Worm (Caenorhabditis elegans) whole organism, late embryonic: ENCODE data around the gene cchl-1.

Experiments used
- ceh-14 ChIP-seq: sonication (generic microtip); optimal IDR thresholded peaks from 2 replicates; lab custom pipeline; 2016; ENCODE audit warnings: missing genotype, missing genetic modification characterization, missing compliant biosample characterization
- ceh-19 ChIP-seq: fragments of 200-800 bp; sonication (Bioruptor generic); optimal IDR thresholded peaks from 2 replicates; lab custom pipeline; 2018; ENCODE audit warnings: mild to moderate bottlenecking, missing genetic modification characterization, missing compliant biosample characterization
- ceh-31 ChIP-seq: sonication (generic microtip); optimal IDR thresholded peaks from 2 replicates; lab custom pipeline; 2016; ENCODE audit warnings: missing genetic modification characterization, missing compliant biosample characterization
- ceh-45 ChIP-seq: fragments of 200-800 bp; sonication (Bioruptor generic); IDR thresholded peaks from 2 replicates; pipeline ENCODE4 v1.3.6; 2022; ENCODE audit warnings: missing genetic modification reagents, missing genetic modification characterization, missing compliant biosample characterization
- ceh-48 ChIP-seq: sonication (generic microtip); optimal IDR thresholded peaks from 2 replicates; lab custom pipeline; 2016; ENCODE audit warnings: missing genetic modification characterization, inconsistent platforms, missing compliant biosample characterization
- fkh-10 ChIP-seq: fragments of 150-350 bp; optimal IDR thresholded peaks from 2 replicates; lab custom pipeline; 2014; ENCODE audit warnings: missing biosample characterization, missing genetic modification reagents, missing genetic modification characterization
- gmeb-2 ChIP-seq: sonication (generic microtip); optimal IDR thresholded peaks from 2 replicates; lab custom pipeline; 2016; ENCODE audit warnings: missing genetic modification characterization, inconsistent platforms, missing compliant biosample characterization
- hlh-15 ChIP-seq: sonication (generic microtip); optimal IDR thresholded peaks from 2 replicates; lab custom pipeline; 2016; ENCODE audit warnings: missing genetic modification characterization, missing compliant biosample characterization
- mec-3 ChIP-seq: sonication (generic microtip); optimal IDR thresholded peaks from 2 replicates; lab custom pipeline; 2016; ENCODE audit warnings: borderline replicate concordance, missing genetic modification characterization, missing compliant biosample characterization
- pax-1 ChIP-seq: fragments of 150-350 bp; optimal IDR thresholded peaks from 2 replicates; lab custom pipeline; 2014; ENCODE audit warnings: missing biosample characterization, missing genetic modification characterization
- pha-4 ChIP-seq: fragments of 150-350 bp; optimal IDR thresholded peaks from 2 replicates; lab custom pipeline; 2018; ENCODE audit warnings: missing biosample characterization, missing genetic modification reagents, missing genetic modification characterization
- unc-3 ChIP-seq, 2 experiments: fragments of 200-800 bp in 1 of 2; sonication (Bioruptor generic) in 1 of 2; sonication (generic microtip) in 1 of 2; conservative IDR thresholded peaks in 1 of 2; optimal IDR thresholded peaks in 1 of 2; 2 replicates each; pipeline versions ENCODE4 v1.3.6 to Lab custom; 2016 to 2022; ENCODE audit warnings: missing compliant biosample characterization in 2 of 2, missing genetic modification characterization in 2 of 2, missing genetic modification reagents in 1 of 2
- unc-42 ChIP-seq: sonication (generic microtip); optimal IDR thresholded peaks from 2 replicates; lab custom pipeline; 2016; ENCODE audit warnings: missing genotype, missing genetic modification characterization, missing compliant biosample characterization
- unc-86 ChIP-seq: sonication (generic microtip); optimal IDR thresholded peaks from 2 replicates; lab custom pipeline; 2016; ENCODE audit warnings: missing genetic modification characterization, missing compliant biosample characterization
- ztf-16 ChIP-seq: sonication (generic microtip); optimal IDR thresholded peaks from 2 replicates; lab custom pipeline; 2017; ENCODE audit warnings: missing genetic modification characterization, missing compliant biosample characterization

cchl-1 gene

ce11 chrII:11188026-11188425 is 48.2 kb downstream of the cchl-1 start, which contains the start of gene F37H8.5:
TSS of gene F37H8.5 (plus strand) at chrII:11188206.
- TF ChIP-seq ceh-14 (tag; lab: Kevin White, UChicago) (no peak), pax-1 (tag; lab: Kevin White, UChicago) (no peak), gmeb-2 (tag; lab: Kevin White, UChicago) (no peak), ceh-45 (GFP tag; lab: Robert Waterston, UW) (no peak), unc-42 (no peak), ceh-31 (tag; lab: Kevin White, UChicago) (no peak), ztf-16 (tag; lab: Kevin White, UChicago) (no peak), unc-3 (GFP tag; conservative IDR thresholded peaks at IDR 0.05; lab: Robert Waterston, UW) (no peak), unc-3 (tag; optimal IDR thresholded peaks at IDR 0.05; lab: Kevin White, UChicago) (no peak), ceh-48 (tag; lab: Kevin White, UChicago) (no peak), mec-3 (tag; lab: Kevin White, UChicago) (no peak), unc-86 (tag; lab: Kevin White, UChicago) (no peak), hlh-15 (tag; lab: Kevin White, UChicago) (no peak), pha-4 (tag; lab: Kevin White, UChicago) (no peak), fkh-10 (GFP tag; lab: Kevin White, UChicago) (no peak)

ce11 chrII:11185728-11186127 is 50.5 kb downstream of the cchl-1 start, which contains the start of gene sfxn-1.2:
TSS of gene sfxn-1.2 (plus strand) at chrII:11186028.
- no peak for TF ChIP-seq ceh-19 (GFP tag; lab: Kevin White, UChicago)
